Fruit fly (Drosophila melanogaster): ENCODE measurements around the gene CG3702.

- TF ChIP-seq OdsH (GFP tag; optimal IDR thresholded peaks at IDR 0.05) = peak; percentile 79
- TF ChIP-seq h (GFP tag; optimal IDR thresholded peaks at IDR 0.05) = peak; percentile 73
- no peak for TF ChIP-seq Hr78 (GFP tag; optimal IDR thresholded peaks at IDR 0.05)
- peak; percentile 84 for TF ChIP-seq HLH106 (tag; optimal IDR thresholded peaks at IDR 0.05)
- TF ChIP-seq usp (GFP tag; optimal IDR thresholded peaks at IDR 0.05) = no peak
Measured at dm6 chr2L:4222002-4222920, 4.6 kb downstream of the CG3702 start.
